Fruit fly (Drosophila melanogaster): ENCODE data around the gene CG4553.

- TF ChIP-seq CG8478 (optimal IDR thresholded peaks at IDR 0.05) (no peak), CTCF (optimal IDR thresholded peaks at IDR 0.05) (no peak)
Measured at dm6 chr3R:25457097-25457496, 19.6 kb downstream of the CG4553 start.

Measured in S2 (cell line).